Fruit fly (Drosophila melanogaster) S2 (cell line): ENCODE data around the gene VhaM9.7-b.

Source experiments
- CG8478 ChIP-seq: fragments of >200 bp; optimal IDR thresholded peaks from 2 replicates; lab custom pipeline; 2018
- CTCF ChIP-seq, 2 experiments: fragments of >200 bp; optimal IDR thresholded peaks; 2 replicates each; lab custom pipeline; 2018

- TF ChIP-seq CG8478 (lab: Kevin White, UChicago) (no peak), CTCF (optimal IDR thresholded peaks at IDR 0.05; lab: Kevin White, UChicago) (no peak)
These were observed 22.9 kb upstream of the VhaM9.7-b start for dm6 chr3L:21516716-21517266.
